Fruit fly (Drosophila melanogaster) Kc167 (cell line): ENCODE measurements around the gene Hsp23.

ENCODE experiments used
- Myc ChIP-seq: fragments of >200 bp; optimal IDR thresholded peaks from 2 replicates; lab custom pipeline; 2017; ENCODE audit warnings: missing external identifiers
- Sin3A ChIP-seq: fragments of >200 bp; optimal IDR thresholded peaks from 2 replicates; lab custom pipeline; 2018; ENCODE audit warnings: missing external identifiers
- h ChIP-seq: fragments of >200 bp; optimal IDR thresholded peaks from 3 replicates; lab custom pipeline; 2018; ENCODE audit warnings: missing external identifiers
- insv ChIP-seq: fragments of >200 bp; optimal IDR thresholded peaks from 3 replicates; lab custom pipeline; 2018; ENCODE audit warnings: missing external identifiers
- psq ChIP-seq: fragments of >200 bp; optimal IDR thresholded peaks from 2 replicates; lab custom pipeline; 2017; ENCODE audit warnings: missing external identifiers
- ttk ChIP-seq: sonication (Bioruptor generic); optimal IDR thresholded peaks from 2 replicates; lab custom pipeline; 2017; ENCODE audit warnings: missing external identifiers

The Hsp23 gene

DNA sequence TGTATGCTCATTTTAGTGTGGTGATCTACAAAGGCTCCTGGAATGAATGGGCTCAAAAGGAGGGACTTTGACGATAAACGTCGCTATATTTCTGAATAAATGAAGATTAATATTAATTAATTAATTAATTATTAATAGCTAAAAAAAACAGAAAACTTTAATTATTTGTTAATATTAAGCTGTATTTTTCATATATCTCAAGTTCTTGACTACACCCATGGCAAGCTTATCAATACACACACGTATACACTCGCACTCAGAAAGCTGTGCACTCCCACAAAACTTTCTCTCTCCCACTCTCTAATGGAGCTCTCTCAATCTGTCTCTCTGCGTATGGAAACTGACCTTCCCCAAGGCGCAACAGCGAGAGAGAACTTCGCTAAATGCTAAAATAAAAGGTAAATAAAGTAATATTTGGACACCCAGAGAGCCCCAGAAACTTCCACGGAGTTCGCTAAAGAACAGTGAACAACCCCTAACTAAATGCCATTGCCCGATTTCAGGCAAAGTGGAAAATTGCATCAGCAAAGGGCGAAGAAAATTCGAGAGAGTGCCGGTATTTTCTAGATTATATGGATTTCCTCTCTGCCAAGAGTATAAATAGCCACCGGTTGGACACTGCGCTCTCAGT is 8.2 kb upstream of the Hsp23 start:
- TF ChIP-seq ttk (no peak), insv (lab: Kevin White, UChicago) (no peak), psq (no peak), Myc (lab: Kevin White, UChicago) (no peak), Sin3A (lab: Kevin White, UChicago) (no peak), h (lab: Kevin White, UChicago) (no peak)

DNA sequence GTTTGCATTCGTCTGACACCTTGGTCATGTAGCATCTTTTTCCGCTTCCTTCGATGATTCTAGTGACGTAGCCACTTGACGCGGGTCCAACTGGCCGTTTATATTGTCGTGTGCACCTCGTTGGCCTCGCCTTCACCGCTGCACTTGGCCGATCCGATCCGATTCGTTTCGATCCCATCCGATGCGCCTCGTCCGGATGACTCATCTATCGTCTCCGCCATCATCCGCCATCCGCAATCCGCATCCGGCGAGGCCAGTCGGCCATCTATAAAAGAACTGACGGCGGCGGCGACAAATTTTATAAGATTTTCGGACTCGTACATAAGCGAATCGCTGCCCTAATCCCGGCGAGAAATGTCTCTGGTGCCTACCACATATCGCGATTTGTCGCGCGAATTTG is 6.6 kb upstream of the Hsp23 start, which contains the start of gene CG4461:
Gene CG4461, plus strand, starts transcription at position 301 of the 400 bp plus-strand sequence.
- TF ChIP-seq insv (lab: Kevin White, UChicago): no peak
- TF ChIP-seq h (lab: Kevin White, UChicago): no peak
- no peak for TF ChIP-seq Myc (lab: Kevin White, UChicago)
- no peak for TF ChIP-seq ttk
- no peak for TF ChIP-seq Sin3A (lab: Kevin White, UChicago)
- no peak for TF ChIP-seq psq

- TF ChIP-seq insv (lab: Kevin White, UChicago) (no peak), h (lab: Kevin White, UChicago) (no peak), psq (no peak), ttk (no peak)
Observed at dm6 chr3L:9376573-9376972, 5.1 kb upstream of the Hsp23 start.

dm6 chr3L:9377198-9378035 is 4.3 kb upstream of the Hsp23 start, which contains the start of gene Hsp26:
Gene Hsp26, minus strand, starts transcription at chr3L:9377427.
- TF ChIP-seq h (lab: Kevin White, UChicago): no peak
- TF ChIP-seq ttk: no peak
- no peak for TF ChIP-seq Sin3A (lab: Kevin White, UChicago)

DNA sequence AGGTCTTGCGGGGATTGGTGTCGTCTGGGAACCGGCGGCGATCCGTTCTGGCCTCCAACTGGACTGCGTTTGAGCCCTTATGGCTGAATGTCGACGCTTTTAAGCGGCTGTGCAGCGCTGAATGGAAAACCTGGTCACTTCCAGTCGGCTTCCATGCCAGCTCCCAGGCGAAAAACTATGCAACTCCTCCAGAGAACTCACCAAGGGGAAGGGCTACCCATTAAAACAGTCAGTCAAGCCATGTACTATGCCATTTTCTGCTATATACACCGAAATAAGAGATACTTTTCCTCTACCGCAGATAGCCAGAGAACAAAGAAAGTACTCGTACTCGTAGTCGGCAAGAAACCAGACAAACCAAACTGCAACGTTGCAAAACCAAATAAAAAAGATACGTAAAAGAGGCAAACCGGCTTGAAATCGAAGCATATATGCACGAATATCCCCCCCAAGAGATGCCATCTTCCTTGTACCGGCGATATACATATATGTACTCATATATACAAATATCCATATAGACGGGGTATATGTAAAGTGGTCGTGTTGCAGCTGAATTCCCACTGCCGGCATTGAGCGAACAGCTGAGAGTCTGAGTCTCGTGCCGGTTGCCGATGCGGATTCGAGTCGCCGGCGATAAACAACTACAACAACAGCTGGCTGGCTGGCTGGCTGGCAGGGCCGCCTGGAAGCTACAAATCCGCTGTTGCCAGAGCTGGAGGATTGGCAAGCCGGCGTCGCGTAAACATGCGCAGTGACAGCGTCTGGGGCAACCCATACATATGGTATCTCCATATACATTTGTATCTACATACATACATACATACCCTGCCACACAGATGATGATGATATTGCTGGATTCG is 2.0 kb upstream of the Hsp23 start, which contains the start of gene Hsp67Ba:
Gene Hsp67Ba, minus strand, starts transcription at position 51 of the 860 bp plus-strand sequence.
- TF ChIP-seq ttk (no peak), Myc (lab: Kevin White, UChicago) (no peak), h (lab: Kevin White, UChicago) (no peak)

DNA sequence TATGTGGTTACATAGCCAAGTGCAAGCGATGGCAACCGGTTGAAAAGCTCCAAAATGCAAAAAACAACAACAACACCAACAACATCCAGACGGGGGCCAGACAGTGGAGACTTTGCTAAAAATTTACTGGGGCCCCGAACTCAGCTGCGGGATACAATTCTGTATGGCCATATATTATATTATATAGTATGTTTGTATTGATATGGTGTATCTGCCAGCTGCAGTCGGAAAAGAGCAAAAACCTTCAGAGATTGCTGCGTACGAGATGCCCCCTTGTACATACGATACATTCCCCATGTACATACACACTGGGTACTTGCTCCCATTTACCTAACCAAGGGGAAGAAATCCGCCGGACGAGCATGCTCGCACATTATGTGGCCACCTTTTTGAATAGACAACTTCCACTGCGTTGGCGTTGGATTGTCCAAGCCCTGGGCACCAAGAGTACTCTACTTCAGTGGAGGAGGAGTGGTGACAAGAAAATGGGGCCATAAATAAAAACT is 1.3 kb upstream of the Hsp23 start:
- no peak for TF ChIP-seq psq
- TF ChIP-seq h (lab: Kevin White, UChicago): no peak
- TF ChIP-seq ttk: no peak
- TF ChIP-seq Myc (lab: Kevin White, UChicago): no peak

- TF ChIP-seq h (lab: Kevin White, UChicago): no peak
- no peak for TF ChIP-seq psq
- no peak for TF ChIP-seq ttk
- TF ChIP-seq Myc (lab: Kevin White, UChicago): no peak
- no peak for TF ChIP-seq insv (lab: Kevin White, UChicago)
- TF ChIP-seq Sin3A (lab: Kevin White, UChicago): no peak
Observed at dm6 chr3L:9383345-9384075, 1.8 kb downstream of the Hsp23 start, which contains the start of gene Hsp27. Gene Hsp27, plus strand, starts transcription at chr3L:9384063.

DNA sequence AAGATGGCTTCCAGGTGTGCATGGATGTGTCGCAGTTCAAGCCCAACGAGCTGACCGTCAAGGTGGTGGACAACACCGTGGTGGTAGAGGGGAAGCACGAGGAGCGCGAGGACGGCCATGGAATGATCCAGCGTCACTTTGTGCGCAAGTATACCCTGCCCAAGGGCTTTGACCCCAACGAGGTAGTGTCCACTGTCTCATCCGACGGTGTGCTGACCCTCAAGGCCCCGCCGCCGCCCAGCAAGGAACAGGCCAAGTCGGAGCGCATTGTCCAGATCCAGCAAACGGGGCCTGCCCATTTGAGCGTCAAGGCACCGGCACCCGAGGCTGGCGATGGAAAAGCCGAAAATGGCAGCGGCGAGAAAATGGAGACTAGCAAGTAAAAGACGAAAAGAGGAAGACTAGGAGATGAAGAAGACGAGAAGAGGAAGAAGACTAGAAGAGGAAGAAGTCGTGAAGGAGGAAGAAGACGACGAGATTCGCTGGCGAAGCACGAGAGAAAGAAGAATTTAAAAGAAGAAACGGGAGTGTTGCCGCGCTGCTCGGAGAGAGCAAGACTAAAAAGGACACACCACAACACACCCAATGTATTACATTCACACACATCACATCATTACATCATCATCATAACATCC is 2.9 kb downstream of the Hsp23 start:
- TF ChIP-seq Myc (lab: Kevin White, UChicago) (no peak), psq (no peak), insv (lab: Kevin White, UChicago) (no peak), Sin3A (lab: Kevin White, UChicago) (no peak), ttk (no peak), h (lab: Kevin White, UChicago) (no peak)

DNA sequence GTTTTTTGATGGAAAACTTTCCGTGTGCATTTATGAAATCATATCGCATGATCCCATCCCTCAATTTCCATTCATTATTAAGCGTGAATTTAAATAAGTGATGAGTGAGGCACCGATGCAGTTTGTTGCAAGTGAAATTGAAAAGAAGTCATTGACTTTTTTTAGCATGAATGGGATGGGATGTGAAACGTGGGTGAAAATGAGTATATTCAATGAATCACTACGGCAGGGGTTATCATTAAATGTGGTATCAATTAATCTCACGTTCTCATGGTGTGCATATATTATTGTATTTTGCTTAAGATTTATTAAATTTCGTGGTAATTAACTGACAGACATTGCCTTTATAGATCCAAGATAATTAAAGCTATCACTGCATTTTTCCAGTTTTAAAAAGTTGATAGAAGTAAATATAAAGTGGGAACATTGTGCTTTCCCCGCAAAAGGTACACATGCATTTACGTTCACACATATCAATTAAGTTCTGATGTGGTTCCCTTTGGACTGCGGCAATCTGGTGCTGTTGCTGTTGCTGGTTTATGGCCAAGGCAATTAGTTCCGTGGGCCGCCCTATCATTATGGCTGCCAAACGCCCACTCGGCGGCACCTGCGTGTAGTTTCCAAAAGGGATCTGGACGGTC is 9.8 kb downstream of the Hsp23 start:
- TF ChIP-seq Myc (lab: Kevin White, UChicago) (no peak), insv (lab: Kevin White, UChicago) (no peak), h (lab: Kevin White, UChicago) (no peak), psq (no peak), ttk (no peak), Sin3A (lab: Kevin White, UChicago) (no peak)

DNA sequence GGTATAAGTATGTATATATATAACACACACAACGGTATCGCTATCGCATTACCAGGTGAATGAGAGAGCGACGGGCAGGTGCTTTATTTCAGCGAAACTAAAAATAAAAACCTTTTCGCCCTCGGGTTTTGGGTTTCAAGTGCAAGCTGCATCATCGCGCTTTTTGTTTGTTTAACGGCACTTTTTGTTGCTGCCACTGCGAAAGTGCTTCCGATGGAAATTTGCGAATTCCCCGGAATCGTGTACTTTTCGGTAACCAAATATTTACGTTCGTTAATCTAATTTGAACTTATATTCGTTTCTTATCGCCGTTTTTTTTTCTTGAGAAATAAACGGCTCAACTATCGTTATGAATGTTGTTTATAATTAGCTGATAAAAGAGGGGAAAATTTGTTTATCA is 14.4 kb downstream of the Hsp23 start:
- no peak for TF ChIP-seq Myc (lab: Kevin White, UChicago)
- no peak for TF ChIP-seq h (lab: Kevin White, UChicago)
- no peak for TF ChIP-seq insv (lab: Kevin White, UChicago)
- no peak for TF ChIP-seq ttk
- TF ChIP-seq psq: no peak
- no peak for TF ChIP-seq Sin3A (lab: Kevin White, UChicago)
